Fruit fly (Drosophila melanogaster) whole organism, pupa: ENCODE measurements around the gene mub.

Experiments used
- CG8159 ChIP-seq: fragments of 200-800 bp; sonication (Bioruptor generic); optimal IDR thresholded peaks from 3 replicates; lab custom pipeline; 2018; ENCODE audit warnings: missing biosample characterization, mild to moderate bottlenecking, missing genetic modification characterization, moderate library complexity
- EcR ChIP-seq: fragments of 200-800 bp; sonication (Bioruptor generic); optimal IDR thresholded peaks from 3 replicates; lab custom pipeline; 2019; ENCODE audit warnings: missing biosample characterization, missing genetic modification characterization, mild to moderate bottlenecking, moderate library complexity, missing genetic modification reagents

DNA sequence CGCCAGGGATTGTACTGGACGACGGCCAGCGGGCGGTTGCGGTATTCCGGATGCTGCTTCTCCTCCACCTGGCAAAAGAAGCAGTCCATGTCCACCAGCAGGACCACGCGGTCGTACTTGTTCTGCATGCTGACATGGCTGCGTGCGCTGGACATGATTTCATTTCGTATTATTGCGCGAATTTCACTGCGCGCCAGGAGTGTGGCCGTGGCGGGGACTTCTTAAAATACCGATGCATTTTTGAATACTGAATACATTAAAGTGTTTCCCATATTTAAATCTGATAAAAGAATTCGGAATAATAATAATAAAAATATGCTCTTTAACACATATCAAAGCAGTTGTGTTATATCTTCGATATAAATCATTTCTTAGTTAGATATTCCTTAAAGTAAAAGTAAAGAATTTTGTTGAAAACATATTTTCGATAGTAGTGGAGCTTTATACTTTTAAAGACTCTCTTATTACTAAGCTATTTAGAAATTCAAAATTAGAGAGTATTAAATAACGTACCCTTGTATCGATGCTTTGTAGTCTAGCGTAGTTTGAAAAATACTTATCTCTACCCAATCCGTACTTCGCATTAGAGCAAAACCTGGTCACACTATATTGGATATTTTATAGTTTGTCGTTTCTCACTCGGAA, 97.1 kb downstream of the mub start, which contains the start of the genes PolH and CG14562:
- TF ChIP-seq EcR (GFP tag; lab: Kevin White, UChicago): no peak
- no peak for TF ChIP-seq CG8159 (tag; lab: Kevin White, UChicago)
